Fruit fly (Drosophila melanogaster) whole organism, pupa: ENCODE measurements around the gene LUBEL.

ENCODE experiments used
- CG13204 ChIP-seq: fragments of 200-800 bp; sonication (Bioruptor generic); optimal IDR thresholded peaks from 2 replicates; lab custom pipeline; 2018; ENCODE audit warnings: missing biosample characterization, mild to moderate bottlenecking, missing genetic modification characterization, moderate library complexity
- CG15710 ChIP-seq: fragments of 200-800 bp; sonication (Bioruptor generic); optimal IDR thresholded peaks from 2 replicates; lab custom pipeline; 2018; ENCODE audit warnings: missing biosample characterization, mild to moderate bottlenecking, missing genetic modification characterization, moderate library complexity
- CG32121 ChIP-seq: fragments of 200-800 bp; sonication (Bioruptor generic); IDR thresholded peaks from 2 replicates; pipeline ENCODE4 v1.3.6; 2022; ENCODE audit warnings: missing biosample characterization, missing genetic modification characterization
- CG34367 ChIP-seq: fragments of 200-800 bp; sonication (Bioruptor generic); optimal IDR thresholded peaks from 2 replicates; lab custom pipeline; 2018; ENCODE audit warnings: missing biosample characterization, mild to moderate bottlenecking, missing genetic modification characterization
- CG8159 ChIP-seq: fragments of 200-800 bp; sonication (Bioruptor generic); optimal IDR thresholded peaks from 3 replicates; lab custom pipeline; 2018; ENCODE audit warnings: missing biosample characterization, mild to moderate bottlenecking, missing genetic modification characterization, moderate library complexity
- CG8301 ChIP-seq: fragments of 200-800 bp; sonication (Bioruptor generic); optimal IDR thresholded peaks from 2 replicates; lab custom pipeline; 2018; ENCODE audit warnings: missing biosample characterization, mild to moderate bottlenecking, missing genetic modification characterization
- D1 ChIP-seq: fragments of 200-800 bp; sonication (Bioruptor generic); optimal IDR thresholded peaks from 2 replicates; lab custom pipeline; 2018; ENCODE audit warnings: missing biosample characterization, mild to moderate bottlenecking, missing genetic modification characterization, moderate library complexity
- EcR ChIP-seq: fragments of 200-800 bp; sonication (Bioruptor generic); optimal IDR thresholded peaks from 3 replicates; lab custom pipeline; 2019; ENCODE audit warnings: missing biosample characterization, missing genetic modification characterization, mild to moderate bottlenecking, moderate library complexity, missing genetic modification reagents
- Pif1A ChIP-seq: fragments of 200-800 bp; sonication (Bioruptor generic); optimal IDR thresholded peaks from 3 replicates; lab custom pipeline; 2016; ENCODE audit warnings: missing biosample characterization, missing genetic modification characterization
- Snoo ChIP-seq: fragments of 200-800 bp; sonication (Bioruptor generic); optimal IDR thresholded peaks from 3 replicates; lab custom pipeline; 2017; ENCODE audit warnings: missing biosample characterization, mild to moderate bottlenecking, missing genetic modification characterization, inconsistent platforms
- fd96Ca ChIP-seq: fragments of 200-800 bp; sonication (Bioruptor generic); IDR thresholded peaks from 3 replicates; pipeline ENCODE4 v1.3.6; 2022; ENCODE audit warnings: missing biosample characterization, missing genetic modification characterization
- rn ChIP-seq: fragments of 200-800 bp; sonication (Bioruptor generic); IDR thresholded peaks from 2 replicates; pipeline ENCODE4 v1.3.6; 2022; ENCODE audit warnings: missing biosample characterization, missing genetic modification characterization

DNA sequence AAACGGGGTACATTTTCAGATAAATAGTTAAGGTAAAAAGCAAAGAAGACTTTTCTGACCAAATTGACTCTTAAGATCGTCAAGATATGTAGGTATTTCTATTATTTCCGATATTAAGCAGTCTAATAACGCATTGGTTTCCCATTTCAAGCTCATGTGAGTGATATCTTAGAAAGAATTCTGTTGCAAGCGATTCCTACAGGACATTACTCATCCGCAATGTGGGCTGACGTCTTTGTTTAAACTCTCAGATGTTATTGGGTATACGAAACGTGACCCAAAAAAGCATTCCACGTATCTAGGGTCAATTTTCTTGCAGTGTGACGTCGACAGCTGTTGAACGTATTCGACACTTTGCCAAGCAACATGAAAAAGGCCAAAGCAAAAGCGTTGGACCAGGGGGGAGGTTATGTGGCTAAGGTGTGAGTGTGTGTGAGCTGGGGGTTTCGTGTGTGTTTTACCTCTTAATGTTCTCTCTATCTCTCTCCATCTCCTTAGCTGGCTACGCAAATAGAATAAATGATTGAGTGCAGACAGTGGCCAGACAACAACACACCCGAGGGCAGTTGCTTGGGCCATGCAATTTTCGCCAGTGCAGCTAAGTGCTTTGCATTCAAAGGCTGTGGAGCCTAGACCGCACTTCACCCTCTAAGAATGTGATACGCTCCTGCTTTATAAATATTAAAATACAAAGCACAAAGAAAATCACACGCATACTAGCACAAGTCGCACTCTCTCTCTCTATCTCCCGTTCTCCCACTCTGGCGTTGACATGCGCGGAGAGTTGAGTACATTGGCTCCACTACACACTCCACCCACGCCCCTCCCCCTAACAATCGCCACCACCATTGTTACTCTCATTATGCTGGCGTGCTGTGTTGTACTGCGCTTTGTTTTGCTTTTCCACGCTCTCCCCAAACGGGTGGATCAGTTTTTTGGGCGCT, 14.7 kb upstream of the LUBEL start:
- TF ChIP-seq CG15710: peak; percentile 94
- TF ChIP-seq Pif1A (GFP tag; lab: Kevin White, UChicago): peak; percentile 93
- TF ChIP-seq CG8301 (tag; lab: Kevin White, UChicago): peak; percentile 97
- peak; percentile 91 for TF ChIP-seq D1 (tag; lab: Kevin White, UChicago)
- TF ChIP-seq CG34367: peak; percentile 85
- peak; percentile 90 for TF ChIP-seq Snoo
- TF ChIP-seq CG32121 (GFP tag; lab: Robert Waterston, UW): peak; percentile 89
- peak; percentile 78 for TF ChIP-seq rn (GFP tag; lab: Robert Waterston, UW)
- peak; percentile 95 for TF ChIP-seq CG8159
- TF ChIP-seq CG13204 (GFP tag; lab: Kevin White, UChicago): peak; percentile 80
- TF ChIP-seq fd96Ca (GFP tag; lab: Robert Waterston, UW): peak; percentile 94
- peak; percentile 90 for TF ChIP-seq EcR
